Worm (Caenorhabditis elegans): ENCODE measurements around the gene gst-5.
A peak's percentile ranks its signal among the peaks of the same experiment; 100 is the strongest.
"Not testable (repeated sequence)": the region's sequence is repeated elsewhere in the genome, so short reads cannot be mapped to it uniquely, and the experiment has no call there.

gst-5 gene

ce11 chrII:10925804-10926570, 24.2 kb upstream of the gst-5 start, which contains the start of gene metr-1 (continued):
- TF ChIP-seq tbx-2 (tag; optimal IDR thresholded peaks at IDR 0.05) (no peak), unc-30 (tag; optimal IDR thresholded peaks at IDR 0.05) (no peak)

DNA sequence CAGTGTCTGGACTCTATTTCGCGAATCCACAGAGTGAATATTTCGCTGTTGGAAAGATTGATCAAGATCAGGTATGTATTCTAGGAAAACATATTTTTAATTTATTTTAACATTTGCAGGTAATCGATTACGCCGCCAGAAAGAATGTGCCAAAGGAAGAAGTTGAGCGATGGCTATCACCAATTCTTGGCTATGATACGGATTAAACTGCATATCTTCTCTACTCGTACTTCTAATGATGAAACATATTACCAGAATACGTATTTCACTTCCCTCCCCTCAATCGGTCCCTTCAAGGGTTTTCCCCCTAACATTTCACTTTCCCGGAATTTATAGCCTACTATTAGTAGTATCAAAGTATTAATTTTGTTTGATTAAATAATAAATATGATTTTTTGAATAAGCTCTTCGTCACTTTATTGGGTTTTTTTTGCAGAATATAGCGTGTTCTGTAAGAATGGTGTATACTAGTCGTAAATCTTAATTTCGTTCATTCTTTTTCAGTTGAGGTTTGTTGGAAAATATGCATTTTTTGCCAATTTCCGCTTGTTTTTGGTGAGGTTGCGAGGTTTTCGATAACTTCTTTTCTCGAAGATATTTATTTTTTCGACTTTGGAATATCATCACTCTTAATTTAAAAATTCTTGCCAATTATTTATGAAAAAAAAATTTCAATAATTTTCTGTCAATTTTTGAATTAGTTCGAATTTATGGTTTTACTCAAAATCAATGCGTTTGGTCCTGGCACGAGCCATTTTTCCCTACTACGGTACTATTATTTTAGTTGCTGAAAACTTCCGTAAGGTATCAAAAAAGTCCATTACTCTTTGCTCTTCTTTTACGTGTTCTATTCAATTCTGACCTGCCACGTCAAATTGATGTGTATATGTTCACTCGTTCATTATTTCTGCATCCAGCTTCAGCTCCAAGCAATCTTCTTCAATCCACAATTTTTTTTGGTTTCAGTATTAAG, 19.2 kb upstream of the gst-5 start:
- no peak for TF ChIP-seq vab-15 (tag; optimal IDR thresholded peaks at IDR 0.05)
- TF ChIP-seq pag-3 (tag; optimal IDR thresholded peaks at IDR 0.05; ENCODE audit: borderline replicate concordance, insufficient read depth), result no peak

DNA sequence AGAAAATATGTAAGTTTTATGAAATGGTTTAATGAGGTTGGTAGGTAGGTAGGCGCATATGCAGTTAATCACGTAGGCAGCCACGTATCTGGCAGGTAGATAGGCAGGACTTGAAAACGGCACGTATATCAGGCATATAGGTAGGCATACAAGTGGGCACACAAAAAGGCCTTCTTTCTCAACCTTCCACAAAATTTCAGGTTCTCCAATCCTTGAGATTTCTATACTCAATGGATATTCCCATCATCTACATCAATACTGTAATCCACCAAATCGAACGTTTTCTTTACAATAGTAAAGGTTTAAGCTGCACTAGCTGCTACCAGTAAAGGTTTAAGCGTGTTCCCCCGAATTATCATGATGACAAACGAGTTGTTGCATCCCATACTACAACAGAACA, 17.8 kb upstream of the gst-5 start:
- no peak for TF ChIP-seq mep-1 (tag; optimal IDR thresholded peaks at IDR 0.05)

ce11 chrII:10933948-10934722, 16.0 kb upstream of the gst-5 start:
- TF ChIP-seq hlh-17 (GFP tag; optimal IDR thresholded peaks at IDR 0.05; ENCODE audit: borderline replicate concordance) (no peak), efl-1 (optimal IDR thresholded peaks at IDR 0.05) (no peak), efl-1 (GFP tag; optimal IDR thresholded peaks at IDR 0.05 in 1 of 2) (peak in 1 of 2 experiments; percentile 9)

DNA sequence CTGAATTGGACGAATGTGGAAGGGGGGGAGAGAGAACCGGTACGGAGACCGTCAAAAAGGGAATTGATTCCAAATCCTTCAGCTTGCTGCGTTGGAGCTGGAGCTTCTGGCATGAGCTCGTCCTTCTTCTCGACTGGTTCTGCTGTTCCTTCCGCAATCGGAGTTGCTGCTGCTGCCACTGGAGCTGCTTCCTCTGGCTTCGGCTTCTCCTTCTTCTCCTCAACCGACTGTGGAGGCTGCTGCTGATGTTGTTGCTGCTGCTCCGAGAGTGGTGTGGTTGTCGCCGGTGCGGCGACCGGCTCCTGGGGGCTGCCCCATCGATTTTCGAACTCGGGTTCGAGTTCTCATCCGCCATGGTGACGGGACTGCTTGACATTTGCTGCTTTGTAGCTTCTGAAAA, 15.4 kb upstream of the gst-5 start, which contains the start of gene R03D7.2:
Gene R03D7.2, minus strand, starts transcription at position 399 of the 400 bp plus-strand sequence.
- TF ChIP-seq fkh-8 (tag; optimal IDR thresholded peaks at IDR 0.05) (no peak), hlh-17 (GFP tag; optimal IDR thresholded peaks at IDR 0.05; ENCODE audit: borderline replicate concordance) (peak; percentile 8)

DNA sequence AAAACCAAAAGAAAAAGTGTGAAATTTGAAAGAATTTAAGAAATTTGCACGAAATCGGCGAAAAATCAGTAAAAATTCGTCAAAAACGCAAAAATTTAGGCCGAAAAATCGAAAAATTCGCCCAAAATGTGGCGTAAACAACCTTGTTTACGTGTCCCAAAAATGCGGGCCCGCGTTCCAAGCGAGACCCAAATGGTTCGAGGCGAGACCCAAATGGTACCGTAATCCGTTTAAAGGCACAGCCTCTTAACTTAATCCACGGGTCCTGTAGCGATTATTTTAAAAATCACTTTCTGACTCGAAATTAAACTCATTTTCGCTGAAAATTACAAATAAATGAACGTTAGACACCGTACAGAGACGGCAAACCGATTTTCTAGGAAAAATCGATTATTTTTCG, 14.8 kb upstream of the gst-5 start:
- TF ChIP-seq unc-30 (tag; optimal IDR thresholded peaks at IDR 0.05), result no peak
- no peak for TF ChIP-seq lin-14 (GFP tag; optimal IDR thresholded peaks at IDR 0.05)
- TF ChIP-seq nhr-76 (tag; optimal IDR thresholded peaks at IDR 0.05), result no peak
- no peak for TF ChIP-seq egl-13 (tag; optimal IDR thresholded peaks at IDR 0.05)
- no peak for TF ChIP-seq snpc-4 (tag; optimal IDR thresholded peaks at IDR 0.05)
- TF ChIP-seq hlh-4 (tag; optimal IDR thresholded peaks at IDR 0.05), result no peak
- TF ChIP-seq ces-1 (GFP tag; optimal IDR thresholded peaks at IDR 0.05), result no peak
- no peak for TF ChIP-seq elt-3 (tag; optimal IDR thresholded peaks at IDR 0.05)
- no peak for TF ChIP-seq lin-15B (tag; optimal IDR thresholded peaks at IDR 0.05)
- TF ChIP-seq elt-2 (tag; optimal IDR thresholded peaks at IDR 0.05), result no peak
- no peak for TF ChIP-seq nhr-11 (tag; optimal IDR thresholded peaks at IDR 0.05)
- TF ChIP-seq pag-3 (tag; optimal IDR thresholded peaks at IDR 0.05; ENCODE audit: borderline replicate concordance, insufficient read depth), result no peak
- TF ChIP-seq sptf-1 (tag; optimal IDR thresholded peaks at IDR 0.05), result no peak
- TF ChIP-seq fkh-10 (GFP tag; optimal IDR thresholded peaks at IDR 0.05), result no peak
- TF ChIP-seq ztf-4 (tag; optimal IDR thresholded peaks at IDR 0.05), result no peak

DNA sequence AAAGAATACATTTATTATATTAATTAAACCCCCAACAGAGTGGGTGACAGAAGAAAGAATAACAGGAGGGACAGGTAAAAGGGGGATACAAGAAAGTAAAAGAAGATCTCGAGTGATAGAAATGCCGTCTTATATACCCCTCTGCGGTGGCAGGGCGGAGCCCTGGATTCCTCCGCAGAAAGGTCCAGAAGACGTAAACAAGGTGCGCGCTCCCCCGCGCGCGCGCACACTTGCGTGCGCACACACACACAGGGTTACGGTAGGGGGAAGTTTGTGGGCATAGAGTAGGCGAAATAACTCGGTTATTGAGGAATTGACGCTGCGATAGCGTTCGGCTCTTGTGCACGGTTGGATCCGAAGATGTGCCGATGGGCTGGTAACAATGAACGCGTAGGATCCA, 8.2 kb upstream of the gst-5 start, which contains the start of gene R03D7.15:
Gene R03D7.15, plus strand, starts transcription at position 299 of the 400 bp plus-strand sequence.
- TF ChIP-seq ceh-90 (tag; optimal IDR thresholded peaks at IDR 0.05); ceh-88 (GFP tag; IDR thresholded peaks at IDR 0.05); nhr-76 (tag; optimal IDR thresholded peaks at IDR 0.05): not testable (repeated sequence)

Data from whole organism, L1 larva.